Fruit fly (Drosophila melanogaster): Measurements from ENCODE around the gene p38a.

p38a gene

dm6 chr3R:24134580-24134979 is 17.5 kb downstream of the p38a start, which contains the start of gene Sec10 (continued):
- TF ChIP-seq CG16863 (GFP tag; optimal IDR thresholded peaks at IDR 0.05) (no peak), Usf (GFP tag; optimal IDR thresholded peaks at IDR 0.05) (no peak)

- TF ChIP-seq ssp (GFP tag; IDR thresholded peaks at IDR 0.05): no peak
- peak; percentile 48 for TF ChIP-seq Med (GFP tag)
- peak; percentile 52; the same call in 1 of the 3 replicates for TF ChIP-seq CG34422 (GFP tag; IDR thresholded peaks at IDR 0.05)
- TF ChIP-seq CG14965 (GFP tag; optimal IDR thresholded peaks at IDR 0.05; ENCODE audit: borderline replicate concordance): no peak
- TF ChIP-seq CG7357 (GFP tag; IDR thresholded peaks at IDR 0.05): no peak
- TF ChIP-seq gfzf (GFP tag; optimal IDR thresholded peaks at IDR 0.05): peak; percentile 5
- no peak for TF ChIP-seq CG18599 (GFP tag; optimal IDR thresholded peaks at IDR 0.05)
- peak; percentile 62 for TF ChIP-seq Bgb (GFP tag; IDR thresholded peaks at IDR 0.05; ENCODE audit: partially characterized antibody)
- TF ChIP-seq stwl (tag; optimal IDR thresholded peaks at IDR 0.05): peak; percentile 65
- TF ChIP-seq E2f2 (GFP tag; IDR thresholded peaks at IDR 0.05): peak; percentile 72
- peak; percentile 73 for TF ChIP-seq Neu2 (GFP tag; optimal IDR thresholded peaks at IDR 0.05; ENCODE audit: borderline replicate concordance)
- peak; percentile 19 for TF ChIP-seq Myb (GFP tag; optimal IDR thresholded peaks at IDR 0.05)
- TF ChIP-seq pzg (GFP tag; optimal IDR thresholded peaks at IDR 0.05): peak; percentile 74
- no peak for TF ChIP-seq CG4730 (GFP tag; IDR thresholded peaks at IDR 0.05)
- TF ChIP-seq CG18262 (tag; optimal IDR thresholded peaks at IDR 0.05): no peak
- peak; percentile 81 for TF ChIP-seq CG17186 (GFP tag; optimal IDR thresholded peaks at IDR 0.05)
- peak; percentile 38; the same call in 1 of the 2 replicates for TF ChIP-seq hbn (GFP tag; IDR thresholded peaks at IDR 0.05; ENCODE audit: partially characterized antibody)
- TF ChIP-seq CG1529 (GFP tag; optimal IDR thresholded peaks at IDR 0.05): no peak
- TF ChIP-seq phol (tag; optimal IDR thresholded peaks at IDR 0.05): peak; percentile 3
- TF ChIP-seq Nf-YB (GFP tag; optimal IDR thresholded peaks at IDR 0.05): peak; percentile 36
- TF ChIP-seq hkb (optimal IDR thresholded peaks at IDR 0.05): peak; percentile 66
- no peak for TF ChIP-seq hkb (GFP tag; IDR thresholded peaks at IDR 0.05)
- TF ChIP-seq BEAF-32 (GFP tag; optimal IDR thresholded peaks at IDR 0.05): peak; percentile 59
- TF ChIP-seq CG10321 (GFP tag; IDR thresholded peaks at IDR 0.05): no peak
- peak; percentile 56; the same call in 1 of the 3 replicates for TF ChIP-seq CG6791 (GFP tag; IDR thresholded peaks at IDR 0.05; ENCODE audit: partially characterized antibody)
- TF ChIP-seq amos (GFP tag; IDR thresholded peaks at IDR 0.05; ENCODE audit: partially characterized antibody): peak; percentile 51
- peak; percentile 48 for TF ChIP-seq trem (tag; optimal IDR thresholded peaks at IDR 0.05)
- peak; percentile 37 for TF ChIP-seq Scr (GFP tag; IDR thresholded peaks at IDR 0.05; ENCODE audit: partially characterized antibody)
- TF ChIP-seq kah (GFP tag; optimal IDR thresholded peaks at IDR 0.05): no peak
- peak; percentile 43; the same call in 1 of the 2 replicates for TF ChIP-seq unc-4 (GFP tag; IDR thresholded peaks at IDR 0.05; ENCODE audit: partially characterized antibody)
- peak; percentile 61 for TF ChIP-seq Sin3A (optimal IDR thresholded peaks at IDR 0.05)
- peak; percentile 36 for TF ChIP-seq YL-1 (GFP tag; optimal IDR thresholded peaks at IDR 0.05)
- TF ChIP-seq CG7839 (tag; optimal IDR thresholded peaks at IDR 0.05): no peak
- peak; percentile 61 for TF ChIP-seq Dref (GFP tag; IDR thresholded peaks at IDR 0.05)
- TF ChIP-seq Dp (GFP tag; optimal IDR thresholded peaks at IDR 0.05): peak; percentile 65
- no peak for TF ChIP-seq Elba2 (GFP tag; optimal IDR thresholded peaks at IDR 0.05)
- TF ChIP-seq inv (GFP tag; IDR thresholded peaks at IDR 0.05; ENCODE audit: partially characterized antibody): no peak
- peak; percentile 56 for TF ChIP-seq MESR4 (GFP tag; optimal IDR thresholded peaks at IDR 0.05)
- TF ChIP-seq CG13894 (tag; optimal IDR thresholded peaks at IDR 0.05): no peak
- TF ChIP-seq chinmo (GFP tag; IDR thresholded peaks at IDR 0.05; ENCODE audit: partially characterized antibody): 0 out of 4 replicates have a peak, but pooled peaks have one; percentile 18
- TF ChIP-seq bigmax (GFP tag; optimal IDR thresholded peaks at IDR 0.05): peak; percentile 82
- TF ChIP-seq CG11247 (GFP tag; IDR thresholded peaks at IDR 0.05): no peak
- peak; percentile 38; the same call in 1 of the 3 replicates for TF ChIP-seq knrl (GFP tag; IDR thresholded peaks at IDR 0.05; ENCODE audit: partially characterized antibody)
- TF ChIP-seq crp (GFP tag; optimal IDR thresholded peaks at IDR 0.05): peak; percentile 67 to 95
- peak; percentile 43 for TF ChIP-seq Ets65A (GFP tag)
These were observed 22.0 kb downstream of the p38a start, which contains the start of the genes GatB and Tsc1 for dm6 chr3R:24130080-24130479. Gene GatB, minus strand, starts transcription at chr3R:24130255. Gene Tsc1, plus strand, starts transcription at chr3R:24130307.
